Fruit fly (Drosophila melanogaster): ENCODE results near the gene m.

dm6 chrX:11792415-11793328 is 38.6 kb downstream of the m start, which contains the start of gene CkIIbeta:
- TF ChIP-seq CG18262 (tag; optimal IDR thresholded peaks at IDR 0.05) (peak; percentile 4), ham (GFP tag; IDR thresholded peaks at IDR 0.05) (no peak; the same call in 1 of the 2 replicates), Dbx (GFP tag; IDR thresholded peaks at IDR 0.05) (peak; percentile 70; the same call in 2 of the 3 replicates), CG31441 (GFP tag; IDR thresholded peaks at IDR 0.05) (peak; percentile 41), D19B (GFP tag; optimal IDR thresholded peaks at IDR 0.05) (no peak), HLH54F (GFP tag; optimal IDR thresholded peaks at IDR 0.05) (peak; percentile 59), zfh2 (GFP tag; optimal IDR thresholded peaks at IDR 0.05) (peak; percentile 67), Hmx (GFP tag; optimal IDR thresholded peaks at IDR 0.05) (no peak), Ssrp (tag; optimal IDR thresholded peaks at IDR 0.05) (no peak)
